Fruit fly (Drosophila melanogaster) Kc167 (cell line): ENCODE data around the gene Ku80.

Experiments
- Myc ChIP-seq: fragments of >200 bp; optimal IDR thresholded peaks from 2 replicates; lab custom pipeline; 2017; ENCODE audit warnings: missing external identifiers
- Sin3A ChIP-seq: fragments of >200 bp; optimal IDR thresholded peaks from 2 replicates; lab custom pipeline; 2018; ENCODE audit warnings: missing external identifiers
- h ChIP-seq: fragments of >200 bp; optimal IDR thresholded peaks from 3 replicates; lab custom pipeline; 2018; ENCODE audit warnings: missing external identifiers
- insv ChIP-seq: fragments of >200 bp; optimal IDR thresholded peaks from 3 replicates; lab custom pipeline; 2018; ENCODE audit warnings: missing external identifiers
- psq ChIP-seq: fragments of >200 bp; optimal IDR thresholded peaks from 2 replicates; lab custom pipeline; 2017; ENCODE audit warnings: missing external identifiers
- ttk ChIP-seq: sonication (Bioruptor generic); optimal IDR thresholded peaks from 2 replicates; lab custom pipeline; 2017; ENCODE audit warnings: missing external identifiers

Ku80 gene

dm6 chr2L:15760666-15761065 lies 10.3 kb downstream of the Ku80 start:
- no peak for TF ChIP-seq insv (lab: Kevin White, UChicago)

- TF ChIP-seq Sin3A (lab: Kevin White, UChicago), result no peak
These were observed 18.9 kb downstream of the Ku80 start, which contains the start of gene Mtr4 for dm6 chr2L:15752096-15752495. Mtr4 (plus strand) TSS chr2L:15752263.

dm6 chr2L:15751259-15751555 lies 19.8 kb downstream of the Ku80 start:
- no peak for TF ChIP-seq Sin3A (lab: Kevin White, UChicago)
- no peak for TF ChIP-seq psq
- TF ChIP-seq Myc (lab: Kevin White, UChicago), result no peak
- no peak for TF ChIP-seq h (lab: Kevin White, UChicago)
- TF ChIP-seq ttk (lab: Kevin White, UChicago), result no peak
- TF ChIP-seq insv (lab: Kevin White, UChicago), result no peak

- TF ChIP-seq insv (lab: Kevin White, UChicago) (no peak), ttk (lab: Kevin White, UChicago) (no peak), psq (no peak)
These were observed 20.3 kb downstream of the Ku80 start, which contains the start of gene ND-B17 for dm6 chr2L:15750523-15751258. ND-B17 (minus strand) TSS chr2L:15751078.

dm6 chr2L:15749313-15749712 lies 21.6 kb downstream of the Ku80 start:
- TF ChIP-seq insv (lab: Kevin White, UChicago), result no peak
- TF ChIP-seq psq, result no peak
- no peak for TF ChIP-seq h (lab: Kevin White, UChicago)
- TF ChIP-seq Myc (lab: Kevin White, UChicago), result no peak
- no peak for TF ChIP-seq ttk (lab: Kevin White, UChicago)
- no peak for TF ChIP-seq Sin3A (lab: Kevin White, UChicago)

dm6 chr2L:15748261-15748553 lies 22.8 kb downstream of the Ku80 start:
- no peak for TF ChIP-seq insv (lab: Kevin White, UChicago)
- no peak for TF ChIP-seq h (lab: Kevin White, UChicago)
- no peak for TF ChIP-seq psq
- no peak for TF ChIP-seq Sin3A (lab: Kevin White, UChicago)
- TF ChIP-seq Myc (lab: Kevin White, UChicago), result no peak
- TF ChIP-seq ttk (lab: Kevin White, UChicago), result no peak

dm6 chr2L:15747394-15748260 lies 23.3 kb downstream of the Ku80 start, which contains the start of gene CycE:
CycE (minus strand) TSS chr2L:15748150.
- TF ChIP-seq Sin3A (lab: Kevin White, UChicago), result no peak
- TF ChIP-seq ttk (lab: Kevin White, UChicago), result no peak
- no peak for TF ChIP-seq Myc (lab: Kevin White, UChicago)
- no peak for TF ChIP-seq psq
- no peak for TF ChIP-seq insv (lab: Kevin White, UChicago)
- TF ChIP-seq h (lab: Kevin White, UChicago), result no peak

dm6 chr2L:15746600-15747393 lies 24.2 kb downstream of the Ku80 start:
- TF ChIP-seq ttk (lab: Kevin White, UChicago) (no peak), Sin3A (lab: Kevin White, UChicago) (no peak), h (lab: Kevin White, UChicago) (no peak), psq (no peak), insv (lab: Kevin White, UChicago) (no peak), Myc (lab: Kevin White, UChicago) (no peak)

dm6 chr2L:15745989-15746388 lies 25.0 kb downstream of the Ku80 start:
- TF ChIP-seq psq (no peak), Myc (lab: Kevin White, UChicago) (no peak), ttk (lab: Kevin White, UChicago) (no peak), h (lab: Kevin White, UChicago) (no peak), insv (lab: Kevin White, UChicago) (no peak)

dm6 chr2L:15745036-15745854 lies 25.7 kb downstream of the Ku80 start:
- TF ChIP-seq psq (peak; percentile 49), Sin3A (lab: Kevin White, UChicago) (no peak)

- TF ChIP-seq Myc (lab: Kevin White, UChicago) (no peak), h (lab: Kevin White, UChicago) (no peak), ttk (lab: Kevin White, UChicago) (no peak), Sin3A (lab: Kevin White, UChicago) (no peak), insv (lab: Kevin White, UChicago) (no peak), psq (no peak)
These were observed 27.4 kb downstream of the Ku80 start for dm6 chr2L:15743578-15743977.
